Worm (Caenorhabditis elegans): ENCODE data around the gene C50F4.12.

C50F4.12 gene

DNA sequence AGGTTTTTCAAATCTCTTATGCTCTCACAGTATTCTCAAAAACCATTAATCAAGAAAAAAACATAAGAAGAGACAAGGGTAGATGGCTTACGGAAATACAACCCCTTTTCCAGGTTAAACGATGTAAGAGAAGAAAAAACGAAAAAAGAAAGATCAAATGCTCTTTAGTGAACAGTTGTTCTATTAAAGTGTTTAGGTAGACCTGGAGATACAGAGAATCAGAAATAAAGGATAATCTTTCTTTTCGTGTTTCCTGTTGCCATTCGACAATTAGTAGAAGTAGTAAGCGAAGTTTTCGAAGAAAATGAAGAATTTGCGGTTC, 43.7 kb upstream of the C50F4.12 start, which contains the start of gene K09G1.1:
Gene K09G1.1, plus strand, starts transcription at position 223 of the 322 bp plus-strand sequence.
- no peak for TF ChIP-seq pha-4 (tag; optimal IDR thresholded peaks at IDR 0.05)
- no peak for TF ChIP-seq mxl-1 (tag; optimal IDR thresholded peaks at IDR 0.05)
- no peak for TF ChIP-seq hmg-1.2 (GFP tag; IDR thresholded peaks at IDR 0.05)
- no peak for TF ChIP-seq ztf-3 (GFP tag; optimal IDR thresholded peaks at IDR 0.05)
- no peak for TF ChIP-seq B0336.3 (GFP tag; IDR thresholded peaks at IDR 0.05)
- no peak for TF ChIP-seq zfh-2 (GFP tag; conservative IDR thresholded peaks at IDR 0.05)
- TF ChIP-seq C06A6.2 (GFP tag; conservative IDR thresholded peaks at IDR 0.05): no peak
- no peak for TF ChIP-seq unc-130 (GFP tag; optimal IDR thresholded peaks at IDR 0.05)
- no peak for TF ChIP-seq akir-1 (GFP tag; optimal IDR thresholded peaks at IDR 0.05)
- no peak for TF ChIP-seq madf-3 (GFP tag; IDR thresholded peaks at IDR 0.05)
- no peak for TF ChIP-seq lin-26 (GFP tag; IDR thresholded peaks at IDR 0.05)
- TF ChIP-seq madf-8 (GFP tag; conservative IDR thresholded peaks at IDR 0.05): no peak
- no peak for TF ChIP-seq nhr-179 (tag; optimal IDR thresholded peaks at IDR 0.05)
- TF ChIP-seq ztf-26 (tag; optimal IDR thresholded peaks at IDR 0.05): no peak
- no peak for TF ChIP-seq K11D2.4 (GFP tag; IDR thresholded peaks at IDR 0.05)

DNA sequence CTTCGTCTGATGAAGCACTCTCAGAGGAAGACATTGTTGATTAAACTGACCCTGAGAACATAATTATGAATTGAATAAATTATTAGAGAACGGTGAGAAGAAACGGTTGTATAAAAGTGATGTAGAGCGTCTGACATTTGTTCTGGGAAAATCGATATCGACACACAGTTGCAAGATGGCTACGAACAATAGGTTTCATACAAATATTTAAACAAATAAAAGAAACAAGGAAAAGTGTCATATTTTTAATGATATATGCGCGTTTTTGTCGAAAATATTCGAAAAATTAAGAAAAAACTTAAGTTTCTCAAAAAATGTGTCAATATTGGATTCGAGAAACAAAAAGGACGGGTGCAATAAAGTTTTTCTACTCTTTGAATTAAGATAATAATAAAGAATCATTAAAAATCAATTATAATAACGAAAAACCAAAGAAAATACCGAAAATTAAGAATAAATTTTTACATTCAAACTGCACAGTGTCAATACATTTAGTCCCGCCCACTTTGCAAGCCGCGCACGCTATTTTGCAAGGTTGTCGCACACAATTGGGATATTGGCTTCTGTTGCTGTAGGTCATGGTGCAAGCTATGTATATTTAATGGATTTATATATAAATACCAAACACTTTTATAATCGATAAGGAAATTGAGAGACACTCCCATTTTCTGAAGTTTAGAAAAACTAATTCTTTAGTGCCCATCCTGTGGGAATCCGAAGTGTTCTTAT, 43.2 kb upstream of the C50F4.12 start, which contains the start of gene rtfo-1:
Gene rtfo-1, minus strand, starts transcription at position 51 of the 729 bp plus-strand sequence.
- TF ChIP-seq pha-4 (tag; optimal IDR thresholded peaks at IDR 0.05): no peak
- no peak for TF ChIP-seq let-526 (GFP tag; IDR thresholded peaks at IDR 0.05)
- peak in 1 of 2 experiments; percentile 12 for TF ChIP-seq let-607 (tag; optimal IDR thresholded peaks at IDR 0.05)
- TF ChIP-seq chd-7 (tag; optimal IDR thresholded peaks at IDR 0.05): no peak
- no peak for TF ChIP-seq snpc-3.4 (tag; optimal IDR thresholded peaks at IDR 0.05)
- no peak for TF ChIP-seq madf-10 (tag; optimal IDR thresholded peaks at IDR 0.05)
- TF ChIP-seq lir-1 (GFP tag; conservative IDR thresholded peaks at IDR 0.05): no peak
- no peak for TF ChIP-seq Y79H2A.3 (GFP tag; conservative IDR thresholded peaks at IDR 0.05)
- no peak for TF ChIP-seq bed-1 (GFP tag; IDR thresholded peaks at IDR 0.05)
- no peak for TF ChIP-seq ekl-4 (GFP tag; IDR thresholded peaks at IDR 0.05)
- no peak for TF ChIP-seq rec-8 (tag; optimal IDR thresholded peaks at IDR 0.05)
- TF ChIP-seq nhr-179 (tag; optimal IDR thresholded peaks at IDR 0.05): no peak
- no peak for TF ChIP-seq die-1 (tag; optimal IDR thresholded peaks at IDR 0.05)
- no peak for TF ChIP-seq madf-3 (GFP tag; IDR thresholded peaks at IDR 0.05)
- TF ChIP-seq pbrm-1 (GFP tag; IDR thresholded peaks at IDR 0.05): peak; percentile 49; the same call in 1 of the 2 replicates
- TF ChIP-seq mel-28 (tag; optimal IDR thresholded peaks at IDR 0.05; ENCODE audit: borderline replicate concordance): no peak
- no peak for TF ChIP-seq Y53F4B.3 (GFP tag; IDR thresholded peaks at IDR 0.05)
- no peak for TF ChIP-seq nhr-120 (GFP tag; IDR thresholded peaks at IDR 0.05)
- no peak for TF ChIP-seq T26A5.8 (tag; optimal IDR thresholded peaks at IDR 0.05)
- TF ChIP-seq Y56A3A.18 (GFP tag; IDR thresholded peaks at IDR 0.05): no peak
- TF ChIP-seq ceh-40 (GFP tag; IDR thresholded peaks at IDR 0.05): no peak
- peak; percentile 12 for TF ChIP-seq ZK185.1 (tag; optimal IDR thresholded peaks at IDR 0.05; ENCODE audit: poor library complexity, severe bottlenecking)
- TF ChIP-seq egl-18 (GFP tag; IDR thresholded peaks at IDR 0.05): no peak
- TF ChIP-seq ztf-22 (GFP tag; optimal IDR thresholded peaks at IDR 0.05): no peak
- no peak for TF ChIP-seq F33H1.4 (GFP tag; IDR thresholded peaks at IDR 0.05)
- TF ChIP-seq zfh-2 (GFP tag; conservative IDR thresholded peaks at IDR 0.05): no peak
- TF ChIP-seq unc-62 (GFP tag; optimal IDR thresholded peaks at IDR 0.05): no peak
- no peak for TF ChIP-seq cebp-1 (GFP tag; IDR thresholded peaks at IDR 0.05)
- TF ChIP-seq cebp-1 (tag; optimal IDR thresholded peaks at IDR 0.05): no peak
- TF ChIP-seq repo-1 (tag; optimal IDR thresholded peaks at IDR 0.05): no peak
- TF ChIP-seq attf-3 (GFP tag; conservative IDR thresholded peaks at IDR 0.05): no peak
- no peak for TF ChIP-seq him-1 (tag; optimal IDR thresholded peaks at IDR 0.05)
- no peak for TF ChIP-seq unc-130 (GFP tag; optimal IDR thresholded peaks at IDR 0.05)
- TF ChIP-seq lin-54 (GFP tag; optimal IDR thresholded peaks at IDR 0.05): no peak
- TF ChIP-seq efl-1 (GFP tag; optimal IDR thresholded peaks at IDR 0.05): peak; percentile 1
- no peak for TF ChIP-seq ceh-58 (GFP tag; IDR thresholded peaks at IDR 0.05)
- TF ChIP-seq nhr-27 (tag; optimal IDR thresholded peaks at IDR 0.05): no peak
- no peak for TF ChIP-seq C06A6.2 (GFP tag; conservative IDR thresholded peaks at IDR 0.05)
